Fruit fly (Drosophila melanogaster) whole organism, adult: ENCODE data around the gene RhoGAP71E.
A peak's percentile ranks its signal among the peaks of the same experiment; 100 is the strongest.

ENCODE experiments used
- CG11617 ChIP-seq: fragments of 200-800 bp; sonication (Bioruptor generic); optimal IDR thresholded peaks from 2 replicates; lab custom pipeline; 2017; ENCODE audit warnings: mild to moderate bottlenecking, missing biosample characterization, missing genetic modification reagents, missing genetic modification characterization
- CG12768 ChIP-seq: fragments of 200-800 bp; sonication (Bioruptor generic); optimal IDR thresholded peaks from 2 replicates; lab custom pipeline; 2017; ENCODE audit warnings: missing biosample characterization, missing genetic modification characterization, mild to moderate bottlenecking, moderate library complexity, missing genetic modification reagents
- CG14711 ChIP-seq: fragments of 200-800 bp; sonication (Bioruptor generic); optimal IDR thresholded peaks from 2 replicates; lab custom pipeline; 2018; ENCODE audit warnings: missing biosample characterization, mild to moderate bottlenecking, missing genetic modification characterization, moderate library complexity
- CG1620 ChIP-seq: fragments of 200-800 bp; sonication (Bioruptor generic); optimal IDR thresholded peaks from 2 replicates; lab custom pipeline; 2016; ENCODE audit warnings: missing biosample characterization, missing genetic modification characterization
- CG33017 ChIP-seq: fragments of 200-800 bp; sonication (Bioruptor generic); optimal IDR thresholded peaks from 2 replicates; lab custom pipeline; 2018; ENCODE audit warnings: missing biosample characterization, mild to moderate bottlenecking, missing genetic modification characterization, moderate library complexity
- CG5204 ChIP-seq: fragments of 200-800 bp; sonication (Bioruptor generic); optimal IDR thresholded peaks from 2 replicates; lab custom pipeline; 2016; ENCODE audit warnings: missing biosample characterization, missing genetic modification characterization
- CG7045 ChIP-seq: fragments of 200-800 bp; sonication (Bioruptor generic); optimal IDR thresholded peaks from 2 replicates; lab custom pipeline; 2017; ENCODE audit warnings: missing biosample characterization, mild to moderate bottlenecking, missing genetic modification characterization
- CG7101 ChIP-seq: fragments of 200-800 bp; sonication (Bioruptor generic); optimal IDR thresholded peaks from 2 replicates; lab custom pipeline; 2018; ENCODE audit warnings: missing biosample characterization, mild to moderate bottlenecking, missing genetic modification characterization, moderate library complexity
- Clk ChIP-seq: fragments of 200-800 bp; sonication (Bioruptor generic); optimal IDR thresholded peaks from 2 replicates; lab custom pipeline; 2017; ENCODE audit warnings: missing biosample characterization, missing genetic modification characterization
- Crg-1 ChIP-seq: fragments of 200-800 bp; sonication (Bioruptor generic); optimal IDR thresholded peaks from 2 replicates; lab custom pipeline; 2016; ENCODE audit warnings: missing biosample characterization, missing genetic modification characterization
- Hr96 ChIP-seq: fragments of 200-800 bp; sonication (Bioruptor generic); optimal IDR thresholded peaks from 2 replicates; lab custom pipeline; 2016; ENCODE audit warnings: missing biosample characterization, missing genetic modification characterization
- Mnt ChIP-seq: fragments of 200-800 bp; sonication (Bioruptor generic); optimal IDR thresholded peaks from 2 replicates; lab custom pipeline; 2016; ENCODE audit warnings: missing biosample characterization, mild to moderate bottlenecking, missing genetic modification characterization
- bab1 ChIP-seq: fragments of 200-800 bp; sonication (Bioruptor generic); optimal IDR thresholded peaks from 3 replicates; lab custom pipeline; 2019; ENCODE audit warnings: missing biosample characterization, mild to moderate bottlenecking, missing genetic modification characterization, moderate library complexity
- cic ChIP-seq: fragments of 200-800 bp; sonication (Bioruptor generic); optimal IDR thresholded peaks from 2 replicates; lab custom pipeline; 2017; ENCODE audit warnings: missing biosample characterization, mild to moderate bottlenecking, missing genetic modification characterization, moderate library complexity
- cnc ChIP-seq, 2 experiments: fragments of >200 bp; optimal IDR thresholded peaks; 2 replicates each; lab custom pipeline; 2017
- kay ChIP-seq: fragments of 200-800 bp; sonication (Bioruptor generic); peaks from one replicate; lab custom pipeline; 2016; ENCODE audit warnings: missing biosample characterization, missing genetic modification characterization, borderline replicate concordance
- ovo ChIP-seq: fragments of 200-800 bp; sonication (Bioruptor generic); optimal IDR thresholded peaks from 2 replicates; lab custom pipeline; 2016; ENCODE audit warnings: missing biosample characterization, missing genetic modification characterization
- pad ChIP-seq: fragments of 200-800 bp; sonication (Bioruptor generic); optimal IDR thresholded peaks from 3 replicates; lab custom pipeline; 2017; ENCODE audit warnings: missing biosample characterization, missing genetic modification characterization, mild to moderate bottlenecking, moderate library complexity, missing genetic modification reagents
- tj ChIP-seq: fragments of 200-800 bp; sonication (Bioruptor generic); optimal IDR thresholded peaks from 3 replicates; lab custom pipeline; 2017; ENCODE audit warnings: missing biosample characterization, mild to moderate bottlenecking, missing genetic modification characterization, moderate library complexity
- toe ChIP-seq: fragments of 200-800 bp; sonication (Bioruptor generic); optimal IDR thresholded peaks from 2 replicates; lab custom pipeline; 2016; ENCODE audit warnings: missing biosample characterization, missing genetic modification characterization

Gene RhoGAP71E

dm6 chr3L:15544455-15545415 lies 43.9 kb upstream of the RhoGAP71E start:
- TF ChIP-seq toe (GFP tag; lab: Kevin White, UChicago) (no peak), tj (GFP tag; lab: Kevin White, UChicago) (peak; percentile 95), Clk (no peak)

dm6 chr3L:15547187-15547790 lies 41.4 kb upstream of the RhoGAP71E start:
- TF ChIP-seq toe (GFP tag; lab: Kevin White, UChicago), result no peak
- no peak for TF ChIP-seq cnc (optimal IDR thresholded peaks at IDR 0.05; lab: Kevin White, UChicago)
- no peak for TF ChIP-seq Mnt (GFP tag; lab: Kevin White, UChicago)
- peak; percentile 64 for TF ChIP-seq kay (GFP tag; lab: Kevin White, UChicago)
- TF ChIP-seq tj (GFP tag; lab: Kevin White, UChicago), result no peak
- no peak for TF ChIP-seq CG14711
- no peak for TF ChIP-seq CG11617 (GFP tag; lab: Kevin White, UChicago)
- TF ChIP-seq Hr96, result no peak
- peak; percentile 8 for TF ChIP-seq cic (GFP tag; lab: Kevin White, UChicago)

- TF ChIP-seq CG33017, result peak; percentile 12
- TF ChIP-seq CG14711, result no peak
- peak; percentile 3 for TF ChIP-seq CG11617 (GFP tag; lab: Kevin White, UChicago)
- peak; percentile 0 for TF ChIP-seq CG7045 (GFP tag; lab: Kevin White, UChicago)
- TF ChIP-seq cic (GFP tag; lab: Kevin White, UChicago), result peak; percentile 2
Observed at dm6 chr3L:15548843-15549242, 39.8 kb upstream of the RhoGAP71E start.

dm6 chr3L:15553993-15554644 lies 34.5 kb upstream of the RhoGAP71E start, which contains the start of gene AGO2:
AGO2 (plus strand) TSS chr3L:15554113.
- TF ChIP-seq cnc (optimal IDR thresholded peaks at IDR 0.05; lab: Kevin White, UChicago) (no peak), CG7101 (peak; percentile 45), CG33017 (peak; percentile 59), pad (GFP tag; lab: Kevin White, UChicago) (peak; percentile 94), Hr96 (no peak), CG5204 (GFP tag; lab: Kevin White, UChicago) (no peak), CG14711 (peak; percentile 65), Mnt (GFP tag; lab: Kevin White, UChicago) (peak; percentile 59), CG1620 (GFP tag; lab: Kevin White, UChicago) (no peak), Crg-1 (GFP tag; lab: Kevin White, UChicago) (no peak), cic (GFP tag; lab: Kevin White, UChicago) (peak; percentile 72), kay (GFP tag; lab: Kevin White, UChicago) (peak; percentile 95), Clk (peak; percentile 54), tj (GFP tag; lab: Kevin White, UChicago) (peak; percentile 86), ovo (GFP tag; lab: Kevin White, UChicago) (no peak), CG7045 (GFP tag; lab: Kevin White, UChicago) (peak; percentile 27), CG12768 (peak; percentile 96), CG11617 (GFP tag; lab: Kevin White, UChicago) (peak; percentile 14), bab1 (GFP tag; lab: Kevin White, UChicago) (peak; percentile 68)

- TF ChIP-seq pad (GFP tag; lab: Kevin White, UChicago) (no peak), CG33017 (no peak), tj (GFP tag; lab: Kevin White, UChicago) (no peak), CG7045 (GFP tag; lab: Kevin White, UChicago) (no peak), cnc (optimal IDR thresholded peaks at IDR 0.05; lab: Kevin White, UChicago) (no peak)
Observed at dm6 chr3L:15562727-15563057, 26.0 kb upstream of the RhoGAP71E start.

- TF ChIP-seq toe (GFP tag; lab: Kevin White, UChicago) (no peak), Crg-1 (GFP tag; lab: Kevin White, UChicago) (peak; percentile 3), Clk (no peak), ovo (GFP tag; lab: Kevin White, UChicago) (peak; percentile 39), cic (GFP tag; lab: Kevin White, UChicago) (no peak), CG7045 (GFP tag; lab: Kevin White, UChicago) (peak; percentile 39), CG33017 (peak; percentile 60), Hr96 (no peak), tj (GFP tag; lab: Kevin White, UChicago) (no peak), CG5204 (GFP tag; lab: Kevin White, UChicago) (no peak), kay (GFP tag; lab: Kevin White, UChicago) (peak; percentile 94), bab1 (GFP tag; lab: Kevin White, UChicago) (peak; percentile 45), CG12768 (no peak), cnc (optimal IDR thresholded peaks at IDR 0.05; lab: Kevin White, UChicago) (no peak), CG7101 (peak; percentile 75), Mnt (GFP tag; lab: Kevin White, UChicago) (peak; percentile 16), CG1620 (GFP tag; lab: Kevin White, UChicago) (peak; percentile 65), CG14711 (peak; percentile 63), pad (GFP tag; lab: Kevin White, UChicago) (peak; percentile 6), CG11617 (GFP tag; lab: Kevin White, UChicago) (peak; percentile 46)
Observed at dm6 chr3L:15563058-15563850, 25.4 kb upstream of the RhoGAP71E start, which contains the start of the genes CG7739 and SCCRO. CG7739 (minus strand) TSS chr3L:15563065. SCCRO (plus strand) TSS chr3L:15563427.
